Fruit fly (Drosophila melanogaster): Measurements from ENCODE around the gene Sf3b5.

The Sf3b5 gene

DNA sequence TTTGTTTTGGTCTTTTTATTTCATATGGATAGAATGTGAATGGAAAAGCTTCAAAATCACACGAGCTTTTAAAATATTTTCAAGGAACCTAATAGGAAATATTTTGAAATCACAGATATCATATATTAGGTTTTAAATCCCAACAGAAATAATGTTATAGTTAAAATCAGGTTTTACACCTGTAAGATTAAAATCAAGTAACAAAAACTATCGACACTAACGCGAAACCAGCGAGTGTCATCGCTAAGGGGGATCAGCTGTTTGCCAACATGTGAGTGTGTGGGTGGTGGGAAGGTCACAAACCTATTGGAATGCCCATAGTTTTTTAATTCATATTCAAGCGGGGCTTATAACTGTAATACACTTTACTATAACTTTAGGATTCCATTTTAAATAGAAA lies 23.5 kb upstream of the Sf3b5 start, which contains the start of gene hyx (continued):
- TF ChIP-seq BEAF-32 (GFP tag; optimal IDR thresholded peaks at IDR 0.05) (peak; percentile 77), bcd (GFP tag; optimal IDR thresholded peaks at IDR 0.05) (peak; percentile 43), nmo (GFP tag; optimal IDR thresholded peaks at IDR 0.05) (peak; percentile 27), chn (GFP tag; optimal IDR thresholded peaks at IDR 0.05) (peak; percentile 70), slp2 (GFP tag; optimal IDR thresholded peaks at IDR 0.05) (no peak)

DNA sequence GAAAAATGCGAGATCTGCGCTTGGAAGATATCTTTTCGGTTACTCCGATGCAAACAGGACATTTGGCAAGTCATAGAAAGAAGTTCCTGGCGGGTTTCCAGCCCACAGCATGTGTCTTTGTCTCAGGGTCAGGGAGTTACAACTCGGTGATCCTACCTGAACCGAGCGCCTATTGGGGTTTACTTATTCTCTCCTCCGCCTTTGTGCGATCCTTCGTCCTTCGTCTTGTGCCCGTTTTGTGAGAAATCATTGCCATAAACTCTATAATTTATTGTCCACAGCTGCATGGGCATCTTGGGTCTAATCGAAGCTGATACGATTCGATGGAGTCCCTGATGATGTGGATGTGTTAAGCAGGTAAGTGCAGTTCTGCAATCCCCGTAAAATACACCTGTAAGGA lies 22.8 kb upstream of the Sf3b5 start:
- TF ChIP-seq pros (GFP tag; optimal IDR thresholded peaks at IDR 0.05) = peak; percentile 93
- peak; percentile 50 for TF ChIP-seq ac (GFP tag; optimal IDR thresholded peaks at IDR 0.05)
- 0 out of 3 replicates have a peak, but pooled peaks have one; percentile 14 for TF ChIP-seq CG2199 (GFP tag; IDR thresholded peaks at IDR 0.05)
- peak in 1 of 2 experiments; percentile 27 for TF ChIP-seq tll (GFP tag; optimal IDR thresholded peaks at IDR 0.05)
- TF ChIP-seq Stat92E (GFP tag; optimal IDR thresholded peaks at IDR 0.05) = no peak
- no peak for TF ChIP-seq CG17802 (tag; optimal IDR thresholded peaks at IDR 0.05)
- TF ChIP-seq kni (GFP tag; optimal IDR thresholded peaks at IDR 0.05) = peak; percentile 2

dm6 chr3R:9035252-9035651 lies 20.1 kb upstream of the Sf3b5 start:
- peak in 1 of 3 experiments; percentile 35 for TF ChIP-seq lola (GFP tag; optimal IDR thresholded peaks at IDR 0.05)
- TF ChIP-seq crol (GFP tag; IDR thresholded peaks at IDR 0.05) = peak; percentile 41; the same call in 1 of the 2 replicates
- no peak for TF ChIP-seq hkb (optimal IDR thresholded peaks at IDR 0.05)
- 0 out of 2 replicates have a peak, but pooled peaks have one; percentile 16 for TF ChIP-seq hkb (GFP tag; IDR thresholded peaks at IDR 0.05)
- TF ChIP-seq prd (optimal IDR thresholded peaks at IDR 0.05) = no peak
- TF ChIP-seq prd (GFP tag; IDR thresholded peaks at IDR 0.05) = peak; percentile 32; the same call in 1 of the 3 replicates
- TF ChIP-seq CG12391 (tag; optimal IDR thresholded peaks at IDR 0.05) = peak; percentile 15
- TF ChIP-seq dmrt11E (tag; optimal IDR thresholded peaks at IDR 0.05) = peak; percentile 49
- peak; percentile 56 for TF ChIP-seq CG15696 (tag; optimal IDR thresholded peaks at IDR 0.05)
- no peak for TF ChIP-seq ash1 (GFP tag; optimal IDR thresholded peaks at IDR 0.05)
- TF ChIP-seq D19B (GFP tag; optimal IDR thresholded peaks at IDR 0.05) = no peak
- no peak for TF ChIP-seq Xbp1 (GFP tag; optimal IDR thresholded peaks at IDR 0.05)
- TF ChIP-seq CG10979 (tag; optimal IDR thresholded peaks at IDR 0.05) = peak; percentile 27
- no peak for TF ChIP-seq ftz-f1 (GFP tag; optimal IDR thresholded peaks at IDR 0.05)
- peak; percentile 25 for TF ChIP-seq sens (GFP tag)
- peak; percentile 18 for TF ChIP-seq CG2712 (tag; optimal IDR thresholded peaks at IDR 0.05)
- TF ChIP-seq CG18262 (tag; optimal IDR thresholded peaks at IDR 0.05) = peak; percentile 32
- TF ChIP-seq Kr (GFP tag; optimal IDR thresholded peaks at IDR 0.05) = peak; percentile 2
- no peak for TF ChIP-seq zen2 (GFP tag; IDR thresholded peaks at IDR 0.05; ENCODE audit: partially characterized antibody)
- peak; percentile 2 for TF ChIP-seq CG33557 (GFP tag; optimal IDR thresholded peaks at IDR 0.05)
- TF ChIP-seq CG10267 (tag; optimal IDR thresholded peaks at IDR 0.05) = peak; percentile 13
- TF ChIP-seq pros (GFP tag; optimal IDR thresholded peaks at IDR 0.05) = peak; percentile 50
- peak; percentile 42; the same call in 1 of the 3 replicates for TF ChIP-seq row (GFP tag; IDR thresholded peaks at IDR 0.05)
- TF ChIP-seq CG9727 (GFP tag; optimal IDR thresholded peaks at IDR 0.05) = peak; percentile 13
- no peak for TF ChIP-seq CG10274 (GFP tag; optimal IDR thresholded peaks at IDR 0.05)
- peak; percentile 16 for TF ChIP-seq CG8924 (tag; optimal IDR thresholded peaks at IDR 0.05)
- peak; percentile 90 for TF ChIP-seq grau (tag; optimal IDR thresholded peaks at IDR 0.05)
- peak; percentile 15 for TF ChIP-seq CG14710 (tag; optimal IDR thresholded peaks at IDR 0.05)
- no peak for TF ChIP-seq vvl (GFP tag; IDR thresholded peaks at IDR 0.05)
- peak; percentile 29; the same call in 1 of the 2 replicates for TF ChIP-seq Xrp1 (GFP tag; IDR thresholded peaks at IDR 0.05)
- peak; percentile 4 for TF ChIP-seq phol (tag; optimal IDR thresholded peaks at IDR 0.05)
- TF ChIP-seq gem (tag; optimal IDR thresholded peaks at IDR 0.05) = peak; percentile 27

All from whole organism, embryonic.